Worm (Caenorhabditis elegans) whole organism, dauer: ENCODE results near the gene ech-9.

ENCODE experiments used
- unc-62 ChIP-seq: sonication (generic microtip); optimal IDR thresholded peaks from 2 replicates; lab custom pipeline; 2017; ENCODE audit warnings: missing biosample characterization, missing genetic modification reagents, missing genetic modification characterization

Gene ech-9

DNA sequence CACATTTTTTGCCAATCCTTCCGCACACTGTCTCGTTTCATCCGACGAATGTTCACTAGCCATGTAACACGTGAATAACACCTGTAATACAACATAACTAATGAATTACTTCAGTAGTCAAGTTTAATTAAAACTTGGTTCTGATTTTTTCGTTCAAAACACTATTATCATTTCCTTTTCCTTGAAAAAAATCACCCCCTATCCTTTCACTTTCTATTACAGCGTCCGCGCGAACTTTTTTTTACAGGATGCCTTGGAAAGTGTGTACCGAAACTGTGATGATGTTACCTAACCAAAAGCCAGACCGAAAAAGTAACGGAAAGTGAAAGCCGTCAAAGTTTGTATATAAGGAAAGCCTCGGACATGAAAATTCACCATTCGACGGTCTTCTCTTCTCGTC, 19.1 kb downstream of the ech-9 start, which contains the start of gene col-124:
Gene col-124, plus strand, starts transcription at position 374 of the 400 bp plus-strand sequence.
- TF ChIP-seq unc-62 (GFP tag; lab: Kevin White, UChicago): no peak

DNA sequence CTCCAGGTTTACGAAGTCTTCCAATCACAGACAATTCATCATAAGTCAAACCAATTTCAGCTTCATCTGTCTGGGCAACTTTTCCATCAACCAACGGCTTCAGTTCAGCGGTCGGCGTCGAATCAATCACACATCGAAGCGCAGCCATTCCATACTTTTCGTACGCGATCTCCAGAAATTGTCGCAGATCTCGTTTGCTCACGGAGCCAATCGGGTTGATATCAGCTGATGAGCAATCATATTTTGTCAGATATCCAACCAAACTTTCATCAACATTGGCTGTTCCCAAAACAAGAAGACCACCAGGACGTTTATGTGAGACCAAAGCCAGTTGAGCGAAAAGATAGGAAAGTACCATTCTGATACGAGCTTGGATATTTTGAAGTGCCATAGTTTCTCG, 19.7 kb downstream of the ech-9 start:
- TF ChIP-seq unc-62 (GFP tag; lab: Kevin White, UChicago): no peak

DNA sequence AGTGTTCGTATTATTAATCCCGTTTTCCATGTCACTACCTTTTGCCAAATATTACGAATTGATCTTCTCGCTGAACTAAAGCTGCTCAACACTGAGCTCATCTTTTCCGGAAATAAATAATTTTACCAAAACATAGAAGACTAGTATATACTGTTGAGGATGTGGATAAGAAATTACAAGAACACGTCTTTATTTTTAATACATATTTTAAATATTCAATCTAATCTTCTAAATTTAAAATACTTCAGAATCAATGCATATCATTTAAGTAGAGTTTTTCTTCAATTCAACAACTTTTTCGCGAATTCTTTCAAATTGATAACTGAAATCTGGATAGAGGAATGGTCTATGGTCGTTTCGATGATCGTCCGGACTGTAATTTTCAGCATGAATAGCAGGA, 20.3 kb downstream of the ech-9 start, which contains the start of gene abt-1:
Gene abt-1, minus strand, starts transcription at position 101 of the 400 bp plus-strand sequence.
- no peak for TF ChIP-seq unc-62 (GFP tag; lab: Kevin White, UChicago)

DNA sequence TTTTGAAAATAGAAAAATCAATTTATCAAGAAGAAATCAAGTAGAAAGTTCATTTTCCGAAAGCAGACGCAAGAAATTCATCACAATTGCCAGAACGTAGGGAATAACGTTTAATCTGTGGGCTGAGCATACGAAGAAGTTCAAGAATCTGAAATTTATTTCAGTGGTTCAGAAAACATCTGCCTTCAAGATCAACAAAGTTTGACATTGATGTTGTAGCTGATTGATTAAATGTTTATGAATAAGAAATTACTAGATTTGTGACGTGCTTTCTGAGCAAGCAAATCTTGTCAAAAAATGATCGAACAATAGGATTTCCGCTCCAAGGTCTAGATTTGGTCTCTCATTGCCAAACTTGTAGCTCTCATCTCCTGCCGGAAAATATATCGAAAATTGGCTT, 28.9 kb downstream of the ech-9 start, which contains the start of gene K04D7.6:
Gene K04D7.6, minus strand, starts transcription at position 101 of the 400 bp plus-strand sequence.
- TF ChIP-seq unc-62 (GFP tag; lab: Kevin White, UChicago): no peak

- TF ChIP-seq unc-62 (GFP tag; lab: Kevin White, UChicago): no peak
Measured at ce11 chrIV:10197317-10197867, 37.7 kb downstream of the ech-9 start, which contains the start of gene gon-4. gon-4 (plus strand) TSS chrIV:10197817.

DNA sequence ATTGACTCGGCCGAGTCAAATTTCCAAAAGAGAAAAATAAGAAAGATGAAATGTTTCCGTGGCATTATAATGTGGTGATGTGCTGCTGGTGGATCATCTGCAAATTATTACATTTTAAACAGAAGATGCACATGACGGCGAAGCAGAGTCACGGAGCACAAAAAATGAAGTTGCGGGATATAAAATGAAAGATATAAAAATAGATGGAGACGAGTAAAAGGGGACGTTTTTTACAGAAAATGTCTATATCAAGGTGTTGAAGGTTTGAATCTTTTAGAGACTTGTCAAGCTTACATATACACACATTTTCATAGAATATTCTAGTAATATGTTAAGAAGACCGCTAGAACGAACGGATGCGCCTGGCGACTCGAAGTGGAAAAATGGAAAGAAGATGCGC, 40.8 kb downstream of the ech-9 start, which contains the start of gene ptrg-1:
Gene ptrg-1, minus strand, starts transcription at position 101 of the 400 bp plus-strand sequence.
- TF ChIP-seq unc-62 (GFP tag; lab: Kevin White, UChicago): no peak

DNA sequence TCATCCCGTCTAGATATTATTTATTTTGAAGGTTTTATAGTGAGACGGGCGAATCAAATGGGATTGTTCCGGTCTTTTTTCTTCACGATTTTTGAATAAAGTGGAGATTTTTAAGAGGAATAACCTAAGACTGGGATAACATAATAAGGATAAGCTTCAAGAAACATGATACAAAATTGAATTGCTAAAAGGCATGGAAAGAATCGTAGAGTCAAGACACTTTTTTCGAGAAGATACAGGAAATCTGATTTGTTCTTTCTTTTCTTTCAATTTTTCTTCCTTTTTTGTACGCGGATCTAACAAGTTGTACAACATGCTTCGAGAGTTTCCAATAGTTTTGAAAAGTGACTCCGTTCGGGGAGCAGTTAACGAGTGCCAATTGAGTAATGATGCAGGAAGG, 43.6 kb downstream of the ech-9 start:
- TF ChIP-seq unc-62 (GFP tag; lab: Kevin White, UChicago): no peak

DNA sequence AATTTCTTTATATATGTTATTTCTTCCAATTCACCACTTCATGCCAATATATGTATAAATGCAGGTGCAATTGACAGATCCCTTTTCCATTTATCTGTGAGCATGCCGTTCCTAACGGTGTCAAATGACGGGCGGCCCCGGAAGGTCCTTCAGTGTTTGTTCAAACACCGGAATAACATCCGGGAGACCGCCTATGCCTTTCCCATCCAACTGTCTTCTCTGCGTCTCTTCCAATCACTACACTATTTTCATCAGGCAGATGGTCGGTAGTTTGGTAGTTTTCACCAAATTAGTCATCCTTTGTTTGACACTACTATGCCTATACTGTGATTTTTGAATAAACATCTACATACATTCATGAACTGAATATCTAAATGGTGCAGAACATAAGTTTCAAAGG, 44.5 kb downstream of the ech-9 start:
- TF ChIP-seq unc-62 (GFP tag; lab: Kevin White, UChicago): no peak

ce11 chrIV:10188505-10188904, 46.6 kb downstream of the ech-9 start:
- no peak for TF ChIP-seq unc-62 (GFP tag; lab: Kevin White, UChicago)
